Worm (Caenorhabditis elegans): ENCODE results near the gene tsp-18.

The tsp-18 gene

DNA sequence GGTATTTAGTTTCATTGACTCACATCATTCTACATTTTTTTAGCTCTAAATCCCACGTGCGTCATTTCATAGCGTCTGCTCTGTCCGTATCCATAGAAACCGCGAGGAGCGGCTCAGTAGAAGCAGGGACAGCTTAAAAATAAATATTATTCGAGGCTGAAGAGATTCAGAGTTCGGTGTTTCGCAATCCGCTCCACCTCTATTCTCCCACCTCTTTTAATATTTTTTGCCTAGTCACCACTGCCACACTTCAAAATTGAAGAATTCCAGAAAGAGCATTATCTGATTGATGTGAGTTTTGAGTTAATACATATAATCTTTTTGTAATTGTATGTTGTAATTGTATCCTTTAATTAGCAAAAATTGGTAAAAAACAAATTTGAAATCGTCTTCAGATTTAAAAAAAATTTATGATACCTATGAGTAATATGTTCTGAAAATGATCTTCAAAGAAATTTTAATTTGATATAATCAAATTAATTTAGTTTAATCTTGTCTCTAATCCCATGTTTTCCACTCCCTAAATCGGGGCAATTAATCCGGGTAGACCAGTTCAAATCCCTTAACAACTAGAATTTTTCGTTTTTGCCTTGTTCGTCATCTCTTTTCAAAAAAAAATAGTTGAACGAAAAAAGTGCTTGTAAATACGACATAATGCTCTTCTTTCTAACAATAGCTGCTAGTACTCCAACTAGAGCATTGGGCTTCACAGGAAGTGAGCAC lies 14.8 kb upstream of the tsp-18 start:
- TF ChIP-seq unc-62 (GFP tag; optimal IDR thresholded peaks at IDR 0.05): no peak

DNA sequence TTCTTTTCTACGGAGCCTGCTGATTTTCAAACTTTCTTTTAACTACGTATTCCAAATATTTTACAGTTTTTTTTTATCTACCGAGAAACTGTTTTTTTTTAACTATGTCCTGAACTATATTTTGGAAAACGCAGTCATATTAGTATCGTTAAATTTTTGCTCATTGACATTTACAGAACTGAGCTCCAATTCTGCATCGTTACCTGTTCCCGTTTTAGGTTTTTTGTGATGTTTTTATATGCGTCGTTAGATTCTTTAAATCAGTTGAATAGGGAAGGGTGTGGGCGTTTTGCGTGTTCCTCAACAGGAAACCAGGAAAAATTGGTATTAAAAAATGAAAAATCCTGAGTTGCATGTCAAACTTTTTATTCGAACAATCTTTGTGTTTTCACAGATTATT lies 11.5 kb upstream of the tsp-18 start:
- TF ChIP-seq unc-62 (GFP tag; optimal IDR thresholded peaks at IDR 0.05): no peak

DNA sequence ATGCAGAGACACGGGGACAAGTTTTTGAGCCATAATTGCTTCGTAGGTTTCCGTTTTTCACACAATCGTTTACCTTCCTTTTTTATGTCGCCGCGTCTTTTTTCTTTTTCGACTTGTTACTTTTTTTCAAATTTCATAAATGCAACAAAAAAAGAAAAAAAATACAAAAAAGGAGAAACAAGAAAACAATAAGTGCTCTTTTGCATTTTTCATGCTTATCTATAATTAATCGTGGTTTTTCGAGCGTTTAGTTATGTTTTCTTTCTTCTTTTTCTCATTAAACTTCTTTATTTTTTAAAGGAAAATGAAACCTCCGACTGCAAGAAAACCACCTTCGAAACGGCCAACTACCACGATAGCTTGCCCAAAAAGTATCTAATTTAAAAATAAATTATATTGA lies 8.5 kb upstream of the tsp-18 start, which contains the start of gene F59G1.4:
TSS of gene F59G1.4 (plus strand) at position 301 of the 400 bp plus-strand sequence.
- no peak for TF ChIP-seq unc-62 (GFP tag; optimal IDR thresholded peaks at IDR 0.05)

DNA sequence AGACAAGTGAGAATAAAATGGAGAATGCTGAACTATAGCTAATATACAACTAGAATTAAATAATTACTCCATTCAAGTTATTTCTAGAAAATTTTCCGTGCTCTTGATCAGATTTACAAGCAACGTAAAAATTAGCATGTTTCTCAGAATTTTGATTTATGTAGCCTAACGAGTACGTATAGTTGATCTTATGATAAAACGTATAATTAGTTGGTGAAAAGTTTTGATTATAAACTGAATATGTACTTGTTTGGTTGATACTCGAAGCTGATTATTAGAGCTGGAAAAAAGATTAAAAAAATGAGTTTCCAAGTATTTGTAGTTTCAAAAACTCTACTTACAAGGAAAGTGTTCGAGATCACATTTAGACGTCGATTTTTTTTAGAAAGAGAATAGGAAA lies 7.8 kb upstream of the tsp-18 start:
- TF ChIP-seq unc-62 (GFP tag; optimal IDR thresholded peaks at IDR 0.05): no peak

DNA sequence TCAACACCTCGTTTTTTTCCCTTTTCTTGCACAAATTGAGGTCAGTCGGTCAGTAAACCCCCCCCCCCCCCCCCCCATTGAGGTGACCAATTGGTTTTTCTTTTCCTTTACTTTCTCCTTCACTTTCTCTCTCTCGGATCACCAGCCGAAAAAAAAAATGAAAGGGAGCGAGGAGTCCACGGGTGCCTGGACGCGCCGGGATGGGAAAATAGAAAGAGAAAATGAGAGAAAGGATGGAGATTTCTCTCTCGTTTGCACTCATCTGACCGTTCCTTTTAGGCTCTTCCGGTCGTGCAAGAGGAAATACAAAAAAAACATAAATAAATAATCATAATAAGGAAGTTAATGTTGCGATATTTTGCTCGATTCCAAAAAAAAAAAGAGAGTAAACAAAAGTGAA lies 5.3 kb upstream of the tsp-18 start:
- TF ChIP-seq unc-62 (GFP tag; optimal IDR thresholded peaks at IDR 0.05): no peak

DNA sequence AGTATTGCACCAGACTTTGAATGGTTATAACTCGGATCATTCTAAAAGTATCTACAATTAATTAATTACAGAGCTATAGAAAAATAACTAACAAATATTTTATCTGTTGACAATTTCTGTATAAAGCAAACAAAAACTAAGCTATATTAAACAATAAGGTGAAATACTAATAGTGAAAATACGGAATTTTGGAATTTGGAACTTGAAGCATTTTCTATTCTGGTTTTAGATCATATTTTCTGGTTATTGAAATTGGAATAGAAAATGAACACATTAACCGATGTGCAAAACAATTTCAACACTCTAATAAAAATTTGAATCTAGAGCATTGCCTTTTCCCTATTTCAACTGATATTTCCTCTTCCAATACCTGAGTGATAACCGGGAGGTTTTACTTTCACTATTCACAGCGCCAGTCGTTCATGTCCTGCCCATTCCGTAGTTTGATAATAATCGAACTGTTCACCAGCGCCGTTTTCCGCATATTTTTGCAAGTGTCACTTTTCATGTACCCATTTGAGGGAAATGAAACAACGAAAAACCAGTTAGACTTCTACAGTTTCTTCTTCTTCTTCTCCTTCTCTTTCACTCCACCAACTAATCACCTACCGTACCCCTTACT lies 4.4 kb upstream of the tsp-18 start:
- no peak for TF ChIP-seq unc-62 (GFP tag; optimal IDR thresholded peaks at IDR 0.05)

DNA sequence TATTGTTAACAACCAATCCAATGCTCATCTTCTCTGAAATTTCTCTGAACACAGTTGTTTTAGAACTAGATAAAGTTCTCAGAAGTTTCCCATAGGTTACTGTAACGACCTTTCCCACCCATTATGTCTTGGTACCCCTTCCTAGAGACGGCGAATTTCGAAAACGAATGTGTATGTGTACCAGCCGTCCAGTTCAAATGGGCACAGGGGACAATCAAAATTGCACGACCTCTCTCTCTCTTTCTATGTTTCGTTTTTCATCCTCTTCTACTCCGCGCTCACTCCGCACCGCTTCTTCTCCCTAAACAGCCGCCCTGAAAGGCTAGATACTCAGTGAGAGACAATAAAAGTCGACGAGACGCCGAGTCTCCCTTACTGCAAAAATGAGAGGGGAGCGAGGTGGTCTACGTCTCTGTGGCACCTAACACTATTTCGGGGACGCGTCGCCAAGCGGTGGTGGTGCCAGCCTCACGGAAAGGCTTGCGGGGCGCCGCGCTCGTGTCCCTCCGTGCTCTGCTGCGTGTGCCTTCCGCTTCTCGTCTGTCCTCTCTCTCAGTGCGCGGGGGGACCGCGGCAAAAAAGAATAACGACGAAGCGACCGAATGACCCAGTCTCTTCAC lies 2.8 kb upstream of the tsp-18 start:
- TF ChIP-seq unc-62 (GFP tag; optimal IDR thresholded peaks at IDR 0.05): no peak

DNA sequence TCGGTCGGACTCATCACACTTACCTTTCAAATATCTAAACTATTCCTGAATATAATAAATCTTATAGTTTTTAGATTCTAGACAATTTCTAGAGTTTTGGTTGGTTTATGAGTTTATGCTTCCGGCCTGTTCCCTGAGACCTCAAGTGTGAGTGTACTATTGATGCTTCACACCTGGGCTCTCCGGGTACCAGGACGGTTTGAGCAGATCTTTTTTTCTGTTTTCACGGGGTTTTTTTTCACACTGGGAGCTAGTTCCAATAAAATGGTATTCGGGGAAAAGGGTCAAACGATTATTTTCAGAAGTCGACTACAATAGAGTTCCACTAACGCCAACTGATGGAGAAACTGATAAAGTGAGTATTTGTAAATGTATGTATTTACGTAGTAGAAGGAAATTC lies 2.2 kb upstream of the tsp-18 start:
- no peak for TF ChIP-seq unc-62 (GFP tag; optimal IDR thresholded peaks at IDR 0.05)

DNA sequence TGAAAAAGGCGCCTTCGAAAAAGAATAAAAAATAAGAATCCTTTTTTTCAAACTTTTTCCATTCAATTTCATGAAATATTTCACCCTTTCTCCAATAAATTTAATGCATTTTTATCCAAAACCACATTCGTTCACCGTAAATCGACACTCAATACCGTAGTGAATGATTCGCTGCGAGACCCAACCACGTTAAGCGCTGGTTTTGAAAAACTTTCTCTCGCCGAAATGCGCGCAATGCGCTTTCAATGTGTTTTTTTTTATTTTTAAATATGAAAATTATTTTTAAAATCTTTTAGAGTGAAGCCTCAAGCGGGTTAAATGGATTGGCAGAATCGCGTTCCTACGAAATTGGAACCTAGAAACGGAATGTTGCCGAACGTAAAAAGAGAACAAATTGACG lies 1.9 kb downstream of the tsp-18 start, which contains the start of gene F59G1.8:
TSS of gene F59G1.8 (plus strand) at position 293 of the 400 bp plus-strand sequence.
- no peak for TF ChIP-seq unc-62 (GFP tag; optimal IDR thresholded peaks at IDR 0.05)

DNA sequence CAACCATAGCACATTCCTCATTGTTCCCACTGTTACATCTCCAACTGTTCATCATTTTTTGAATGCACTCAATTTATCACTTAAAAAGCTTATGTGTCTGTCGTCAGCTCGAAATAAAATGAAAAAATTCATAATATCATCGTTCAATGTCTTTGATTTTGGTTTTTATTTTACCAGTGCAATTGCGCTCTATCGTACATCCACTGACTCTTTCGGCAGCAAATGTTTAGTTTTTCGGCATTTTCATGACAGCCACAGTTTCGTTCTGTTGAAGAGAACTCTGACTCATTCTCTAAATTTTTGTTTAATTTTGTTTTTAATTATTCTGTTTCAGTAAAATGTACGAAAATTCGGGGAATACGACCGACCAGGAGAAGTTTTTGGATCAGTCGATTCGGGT lies 3.1 kb downstream of the tsp-18 start, which contains the start of gene vps-35:
TSS of gene vps-35 (plus strand) at position 335 of the 400 bp plus-strand sequence.
- TF ChIP-seq unc-62 (GFP tag; optimal IDR thresholded peaks at IDR 0.05): no peak

DNA sequence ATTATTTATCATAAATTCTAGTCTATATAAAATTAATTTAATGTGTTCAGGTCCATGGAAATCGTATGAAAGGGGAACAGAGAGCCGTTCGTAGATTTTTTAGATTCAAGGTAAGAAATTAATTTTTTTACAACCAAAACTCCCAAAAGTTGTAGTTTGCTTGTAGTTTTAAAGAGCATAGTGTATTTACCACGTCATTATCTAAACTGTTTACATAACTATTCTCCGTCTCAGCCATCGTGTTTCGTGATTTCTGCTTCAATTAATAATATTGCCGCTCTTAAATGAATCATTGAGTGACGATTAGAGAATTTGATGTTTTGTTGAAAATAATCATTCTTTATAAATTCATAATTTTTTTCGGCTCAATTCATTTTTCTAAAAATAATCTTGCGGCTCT lies 6.9 kb downstream of the tsp-18 start, which contains the start of gene cgt-3:
TSS of gene cgt-3 (plus strand) at position 51 of the 400 bp plus-strand sequence.
- no peak for TF ChIP-seq unc-62 (GFP tag; optimal IDR thresholded peaks at IDR 0.05)

DNA sequence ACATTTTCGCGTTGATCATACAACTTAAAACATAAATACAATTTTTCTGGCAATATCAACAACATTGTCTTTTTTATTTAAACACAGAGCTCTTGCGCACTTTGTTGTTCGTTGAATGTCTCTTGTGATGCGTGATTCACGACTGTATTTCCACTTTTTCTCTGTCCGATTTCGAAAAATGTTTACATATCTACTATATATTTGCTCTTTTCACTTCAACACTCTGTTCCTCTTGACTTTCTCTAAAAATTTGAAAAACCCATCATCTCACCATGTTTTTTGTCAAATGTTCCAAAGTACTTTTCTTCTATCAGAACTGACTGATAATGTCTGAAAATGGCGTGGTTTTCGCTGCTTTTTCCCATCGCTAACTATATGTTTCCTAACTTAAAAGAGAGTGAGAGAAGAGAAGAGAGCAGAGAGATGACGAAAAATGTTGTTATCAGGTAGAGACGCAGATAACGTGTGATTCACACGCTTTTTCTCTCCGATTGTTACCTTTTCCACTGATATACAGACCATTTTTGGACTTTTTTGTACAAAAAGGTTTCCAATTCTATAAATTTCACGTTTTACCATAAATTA lies 7.7 kb downstream of the tsp-18 start:
- TF ChIP-seq unc-62 (GFP tag; optimal IDR thresholded peaks at IDR 0.05): no peak

DNA sequence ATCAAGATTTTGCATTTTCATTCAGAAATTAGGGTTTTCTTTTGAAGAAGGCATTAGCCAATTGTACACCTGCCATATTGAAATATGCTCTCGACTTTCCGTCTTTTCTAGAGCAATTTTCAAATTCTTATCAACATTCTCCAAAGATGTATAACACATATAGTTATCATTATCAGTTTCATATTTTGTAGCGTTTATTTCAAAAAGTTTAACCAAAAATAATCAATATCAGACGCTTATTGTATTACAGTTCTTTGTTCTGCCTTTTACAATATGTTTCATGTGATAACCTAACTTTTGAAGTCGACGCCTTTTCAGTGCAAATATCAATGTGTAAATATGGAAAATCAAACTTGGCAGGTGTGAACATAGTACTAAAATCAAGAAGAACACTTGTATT lies 9.5 kb downstream of the tsp-18 start:
- TF ChIP-seq unc-62 (GFP tag; optimal IDR thresholded peaks at IDR 0.05): no peak

DNA sequence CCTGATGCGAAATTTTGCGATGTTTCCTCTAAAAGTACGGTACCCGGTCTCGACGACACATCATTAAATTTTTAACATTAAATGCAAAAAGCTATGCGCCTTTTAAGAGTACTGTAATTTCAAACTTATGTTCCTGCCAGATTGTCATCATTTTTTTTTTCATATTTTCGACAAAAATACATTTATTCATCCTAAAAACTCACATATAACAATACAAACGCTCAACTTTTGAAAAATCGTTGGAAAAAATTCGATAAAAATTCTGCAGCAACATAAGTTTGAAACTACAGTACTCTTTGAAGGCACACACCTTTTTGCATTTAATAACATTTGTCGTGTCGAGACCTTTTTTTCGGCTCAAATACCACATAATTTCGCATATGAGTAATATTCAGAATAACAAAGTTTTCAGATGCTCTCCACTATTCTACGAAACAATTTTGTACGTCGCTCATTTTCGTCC lies 12.7 kb downstream of the tsp-18 start, which contains the start of gene frh-1:
TSS of gene frh-1 (plus strand) at position 413 of the 463 bp plus-strand sequence.
- TF ChIP-seq unc-62 (GFP tag; optimal IDR thresholded peaks at IDR 0.05): no peak

DNA sequence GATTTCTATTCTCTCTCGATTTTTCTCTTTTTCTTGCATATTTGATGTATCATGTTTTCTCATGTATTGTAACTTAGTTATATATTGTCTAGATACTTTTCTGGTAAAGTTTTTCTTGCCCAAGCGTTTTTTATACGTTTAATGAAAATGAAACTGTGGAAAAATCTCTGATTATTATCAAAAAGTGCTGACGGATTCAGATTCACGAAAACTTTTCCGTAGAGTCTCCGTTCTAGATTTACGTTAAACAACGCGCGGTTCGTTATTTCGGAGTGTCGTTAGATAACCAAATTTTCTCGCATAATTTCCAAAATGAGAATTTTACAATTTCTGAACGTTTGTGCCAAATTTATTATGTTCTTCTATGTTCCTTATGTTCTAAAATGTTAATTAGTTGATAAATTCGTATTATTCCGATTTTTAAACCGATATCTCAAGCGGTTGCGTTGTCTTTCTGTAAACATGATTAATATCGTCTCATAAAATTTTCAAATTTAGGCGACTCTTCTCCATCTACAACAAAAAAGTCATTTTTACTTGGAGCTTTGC lies 13.9 kb downstream of the tsp-18 start, which contains the start of gene ptp-2:
TSS of gene ptp-2 (plus strand) at position 499 of the 549 bp plus-strand sequence.
- no peak for TF ChIP-seq unc-62 (GFP tag; optimal IDR thresholded peaks at IDR 0.05)

DNA sequence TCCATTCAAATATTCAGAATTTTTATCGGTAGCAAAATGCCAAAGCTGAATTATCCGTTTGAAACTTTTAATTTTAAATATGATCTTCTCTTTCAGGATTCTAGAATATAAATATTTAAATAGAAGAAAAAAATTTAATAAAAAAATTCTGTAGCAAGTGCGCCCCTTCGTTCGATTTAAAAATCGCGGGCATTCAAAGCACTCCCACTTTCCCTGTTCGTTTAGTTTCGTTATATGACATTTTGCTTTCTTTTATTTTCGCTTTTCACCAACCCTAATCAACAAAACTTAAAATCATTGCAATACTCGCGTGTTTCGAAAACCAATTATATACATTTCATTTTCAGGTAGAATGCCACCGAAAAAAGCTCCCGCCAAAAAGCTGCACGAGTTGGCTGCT lies 17.3 kb downstream of the tsp-18 start, which contains the start of gene vrk-1:
TSS of gene vrk-1 (plus strand) at position 348 of the 400 bp plus-strand sequence.
- TF ChIP-seq unc-62 (GFP tag; optimal IDR thresholded peaks at IDR 0.05): no peak

All from whole organism, dauer.